Fruit fly (Drosophila melanogaster) whole organism, embryonic: ENCODE data around the gene Pgant7.

Experiments used
- Antp ChIP-seq: fragments of 200-800 bp; sonication (Bioruptor generic); optimal IDR thresholded peaks from 3 replicates; lab custom pipeline; 2016; ENCODE audit warnings: missing biosample characterization, missing genetic modification characterization
- Atf3 ChIP-seq: fragments of 200-800 bp; sonication (Bioruptor generic); optimal IDR thresholded peaks from 3 replicates; lab custom pipeline; 2016; ENCODE audit warnings: missing biosample characterization, missing genetic modification characterization
- Atf6 ChIP-seq: fragments of 200-800 bp; sonication (Bioruptor generic); IDR thresholded peaks from 2 replicates; pipeline ENCODE4 v1.3.6; 2022; ENCODE audit warnings: missing biosample characterization, missing genetic modification characterization
- CG10147 ChIP-seq: fragments of 200-800 bp; sonication (Bioruptor generic); optimal IDR thresholded peaks from 2 replicates; lab custom pipeline; 2019; ENCODE audit warnings: missing biosample characterization, mild to moderate bottlenecking, missing genetic modification characterization, moderate library complexity
- CG10267 ChIP-seq: fragments of 200-800 bp; sonication (Bioruptor generic); optimal IDR thresholded peaks from 2 replicates; lab custom pipeline; 2018; ENCODE audit warnings: missing biosample characterization, mild to moderate bottlenecking, missing genetic modification characterization, moderate library complexity
- CG11504 ChIP-seq: fragments of 200-800 bp; sonication (Bioruptor generic); optimal IDR thresholded peaks from 3 replicates; lab custom pipeline; 2019; ENCODE audit warnings: missing biosample characterization, mild to moderate bottlenecking, missing genetic modification characterization, moderate library complexity
- CG11695 ChIP-seq: fragments of 200-800 bp; sonication (Bioruptor generic); IDR thresholded peaks from 3 replicates; pipeline ENCODE4 v1.3.6; 2022; ENCODE audit warnings: missing biosample characterization, missing genetic modification characterization
- CG11696 ChIP-seq: fragments of 200-800 bp; sonication (Bioruptor generic); IDR thresholded peaks from 2 replicates; pipeline ENCODE4 v1.3.6; 2022; ENCODE audit warnings: missing biosample characterization, missing genetic modification characterization
- CG12071 ChIP-seq: fragments of 200-800 bp; sonication (Bioruptor generic); optimal IDR thresholded peaks from 3 replicates; lab custom pipeline; 2018; ENCODE audit warnings: missing biosample characterization, mild to moderate bottlenecking, missing genetic modification characterization
- CG13894 ChIP-seq: fragments of 200-800 bp; sonication (Bioruptor generic); optimal IDR thresholded peaks from 3 replicates; lab custom pipeline; 2018; ENCODE audit warnings: missing biosample characterization, mild to moderate bottlenecking, missing genetic modification characterization, moderate library complexity
- CG14014 ChIP-seq: fragments of 200-800 bp; sonication (Bioruptor generic); IDR thresholded peaks from 2 replicates; pipeline ENCODE4 v1.3.6; 2022; ENCODE audit warnings: missing biosample characterization, missing genetic modification characterization
- CG15011 ChIP-seq: fragments of 200-800 bp; sonication (Bioruptor generic); optimal IDR thresholded peaks from 3 replicates; lab custom pipeline; 2018; ENCODE audit warnings: missing biosample characterization, mild to moderate bottlenecking, missing genetic modification characterization
- CG15514 ChIP-seq: fragments of 200-800 bp; sonication (Bioruptor generic); optimal IDR thresholded peaks from 3 replicates; lab custom pipeline; 2017; ENCODE audit warnings: missing biosample characterization, missing genetic modification characterization, mild to moderate bottlenecking, moderate library complexity, missing genetic modification reagents
- CG16813 ChIP-seq: fragments of 200-800 bp; sonication (Bioruptor generic); IDR thresholded peaks from 3 replicates; pipeline ENCODE4 v1.3.6; 2022; ENCODE audit warnings: missing biosample characterization, missing genetic modification characterization; ENCODE audit not compliant: partially characterized antibody
- CG17568 ChIP-seq: fragments of 200-800 bp; sonication (Bioruptor generic); optimal IDR thresholded peaks from 2 replicates; lab custom pipeline; 2018; ENCODE audit warnings: missing biosample characterization, mild to moderate bottlenecking, missing genetic modification characterization, moderate library complexity
- CG2202 ChIP-seq: fragments of 200-800 bp; sonication (Bioruptor generic); optimal IDR thresholded peaks from 2 replicates; lab custom pipeline; 2018; ENCODE audit warnings: missing biosample characterization, mild to moderate bottlenecking, missing genetic modification characterization
- CG32532 ChIP-seq: fragments of 200-800 bp; sonication (Bioruptor generic); IDR thresholded peaks from 2 replicates; pipeline ENCODE4 v1.3.6; 2022; ENCODE audit warnings: missing biosample characterization, missing genetic modification characterization
- CG43689 ChIP-seq: fragments of 200-800 bp; sonication (Bioruptor generic); IDR thresholded peaks from 2 replicates; pipeline ENCODE4 v1.3.6; 2022; ENCODE audit warnings: missing biosample characterization, missing genetic modification characterization
- CG4404 ChIP-seq: fragments of 200-800 bp; sonication (Bioruptor generic); IDR thresholded peaks from 2 replicates; pipeline ENCODE4 v1.3.6; 2022; ENCODE audit warnings: missing biosample characterization, missing genetic modification characterization
- CG6272 ChIP-seq: fragments of 200-800 bp; sonication (Bioruptor generic); IDR thresholded peaks from 2 replicates; pipeline ENCODE4 v1.3.6; 2022; ENCODE audit warnings: missing biosample characterization, missing genetic modification characterization
- CG9797 ChIP-seq: fragments of 200-800 bp; sonication (Bioruptor generic); optimal IDR thresholded peaks from 3 replicates; lab custom pipeline; 2018; ENCODE audit warnings: missing biosample characterization, mild to moderate bottlenecking, missing genetic modification characterization
- CG9876 ChIP-seq: fragments of 200-800 bp; sonication (Bioruptor generic); optimal IDR thresholded peaks from 2 replicates; lab custom pipeline; 2016; ENCODE audit warnings: missing biosample characterization, missing genetic modification characterization
- CHES-1-like ChIP-seq: fragments of 200-800 bp; sonication (Bioruptor generic); optimal IDR thresholded peaks from 2 replicates; lab custom pipeline; 2016; ENCODE audit warnings: missing biosample characterization, missing genetic modification characterization
- Dek ChIP-seq: fragments of 200-800 bp; sonication (Bioruptor generic); optimal IDR thresholded peaks from 3 replicates; lab custom pipeline; 2019; ENCODE audit warnings: missing biosample characterization, mild to moderate bottlenecking, missing genetic modification characterization, moderate library complexity
- Dip3 ChIP-seq: fragments of 200-800 bp; sonication (Bioruptor generic); optimal IDR thresholded peaks from 3 replicates; lab custom pipeline; 2016; ENCODE audit warnings: missing biosample characterization, missing genetic modification characterization
- E2f1 ChIP-seq: fragments of 200-800 bp; sonication (Bioruptor generic); IDR thresholded peaks from 2 replicates; pipeline ENCODE4 v1.3.6; 2022; ENCODE audit warnings: missing biosample characterization, missing genetic modification characterization
- GATAe ChIP-seq: fragments of 200-800 bp; sonication (Bioruptor generic); conservative IDR thresholded peaks from 2 replicates; pipeline ENCODE4 v1.3.6; 2022; ENCODE audit warnings: missing biosample characterization, missing genetic modification characterization
- Med ChIP-seq: fragments of 200-800 bp; sonication (Bioruptor generic); peaks from one replicate; lab custom pipeline; 2016; ENCODE audit warnings: missing biosample characterization, missing genetic modification characterization, mild to moderate bottlenecking, inconsistent platforms, moderate library complexity
- Meics ChIP-seq: fragments of 200-800 bp; sonication (Bioruptor generic); optimal IDR thresholded peaks from 2 replicates; lab custom pipeline; 2017; ENCODE audit warnings: missing biosample characterization, mild to moderate bottlenecking, missing genetic modification characterization
- NC2α ChIP-seq: fragments of 200-800 bp; sonication (Bioruptor generic); optimal IDR thresholded peaks from 2 replicates; lab custom pipeline; 2016; ENCODE audit warnings: missing biosample characterization, missing genetic modification characterization
- Nf-YA ChIP-seq: fragments of 200-800 bp; sonication (Bioruptor generic); IDR thresholded peaks from 2 replicates; pipeline ENCODE4 v1.3.6; 2022; ENCODE audit warnings: missing biosample characterization, missing genetic modification characterization
- Opbp ChIP-seq: fragments of 200-800 bp; sonication (Bioruptor generic); IDR thresholded peaks from 3 replicates; pipeline ENCODE4 v1.3.6; 2022; ENCODE audit warnings: missing biosample characterization, missing genetic modification characterization; ENCODE audit not compliant: partially characterized antibody
- Ptx1 ChIP-seq: fragments of 200-800 bp; sonication (Bioruptor generic); IDR thresholded peaks from 2 replicates; pipeline ENCODE4 v1.3.6; 2022; ENCODE audit warnings: missing biosample characterization, missing genetic modification characterization
- Sry-δ ChIP-seq: fragments of 200-800 bp; sonication (Bioruptor generic); optimal IDR thresholded peaks from 2 replicates; lab custom pipeline; 2016; ENCODE audit warnings: missing biosample characterization, missing genetic modification characterization
- ab ChIP-seq: fragments of 200-800 bp; sonication (Bioruptor generic); optimal IDR thresholded peaks from 2 replicates; lab custom pipeline; 2016; ENCODE audit warnings: missing biosample characterization, missing genetic modification characterization
- ara ChIP-seq: fragments of 200-800 bp; sonication (Bioruptor generic); IDR thresholded peaks from 2 replicates; pipeline ENCODE4 v1.3.6; 2022; ENCODE audit warnings: missing biosample characterization, missing genetic modification characterization
- crol ChIP-seq: fragments of 200-800 bp; sonication (Bioruptor generic); IDR thresholded peaks from 2 replicates; pipeline ENCODE4 v1.3.6; 2022; ENCODE audit warnings: missing biosample characterization, missing genetic modification characterization
- dpn ChIP-seq, 2 experiments: fragments of 200-800 bp; sonication (Bioruptor generic); optimal IDR thresholded peaks; 3 replicates each; lab custom pipeline; 2016; ENCODE audit warnings: missing biosample characterization in 2 of 2, missing genetic modification characterization in 2 of 2
- grau ChIP-seq: fragments of 200-800 bp; optimal IDR thresholded peaks from 3 replicates; lab custom pipeline; 2019; ENCODE audit warnings: missing biosample characterization, mild to moderate bottlenecking, missing genetic modification characterization, moderate library complexity
- grn ChIP-seq: fragments of 200-800 bp; sonication (Bioruptor generic); optimal IDR thresholded peaks from 3 replicates; lab custom pipeline; 2017; ENCODE audit warnings: missing biosample characterization, missing genetic modification characterization
- gro ChIP-seq: fragments of 200-800 bp; sonication (Bioruptor generic); optimal IDR thresholded peaks from 2 replicates; lab custom pipeline; 2016; ENCODE audit warnings: missing biosample characterization, missing genetic modification characterization
- gsb ChIP-seq: fragments of 200-800 bp; sonication (Bioruptor generic); IDR thresholded peaks from 2 replicates; pipeline ENCODE4 v1.3.6; 2022; ENCODE audit warnings: missing biosample characterization, missing genetic modification characterization
- hth ChIP-seq: fragments of >200 bp; optimal IDR thresholded peaks from 2 replicates; lab custom pipeline; 2017; ENCODE audit warnings: inconsistent platforms
- lola ChIP-seq, 3 experiments: fragments of >200 bp in 2 of 3; fragments of 200-800 bp in 1 of 3; sonication (Bioruptor generic) in 1 of 3; optimal IDR thresholded peaks; 2 replicates each; lab custom pipeline; 2017 to 2019; ENCODE audit warnings: missing biosample characterization in 3 of 3, missing genetic modification characterization in 3 of 3, mild to moderate bottlenecking in 1 of 3, moderate library complexity in 1 of 3
- pfk ChIP-seq: fragments of 200-800 bp; sonication (Bioruptor generic); optimal IDR thresholded peaks from 2 replicates; lab custom pipeline; 2018; ENCODE audit warnings: missing biosample characterization, mild to moderate bottlenecking, missing genetic modification characterization, moderate library complexity
- pho ChIP-seq: fragments of 200-800 bp; sonication (Bioruptor generic); optimal IDR thresholded peaks from 2 replicates; lab custom pipeline; 2016; ENCODE audit warnings: missing biosample characterization, missing genetic modification characterization
- pita ChIP-seq: fragments of 200-800 bp; sonication (Bioruptor generic); optimal IDR thresholded peaks from 2 replicates; lab custom pipeline; 2017; ENCODE audit warnings: missing biosample characterization, mild to moderate bottlenecking, missing genetic modification characterization
- scrt ChIP-seq: fragments of 200-800 bp; sonication (Bioruptor generic); optimal IDR thresholded peaks from 2 replicates; lab custom pipeline; 2018; ENCODE audit warnings: missing biosample characterization, mild to moderate bottlenecking, missing genetic modification characterization, moderate library complexity
- slbo ChIP-seq: fragments of 200-800 bp; sonication (Bioruptor generic); IDR thresholded peaks from 2 replicates; pipeline ENCODE4 v1.3.6; 2022; ENCODE audit warnings: missing biosample characterization, missing genetic modification characterization
- slou ChIP-seq: fragments of 200-800 bp; sonication (Bioruptor generic); optimal IDR thresholded peaks from 3 replicates; lab custom pipeline; 2016; ENCODE audit warnings: missing biosample characterization, missing genetic modification characterization
- tin ChIP-seq: fragments of 200-800 bp; sonication (Bioruptor generic); optimal IDR thresholded peaks from 3 replicates; lab custom pipeline; 2016; ENCODE audit warnings: missing biosample characterization, missing genetic modification characterization

Gene Pgant7

DNA sequence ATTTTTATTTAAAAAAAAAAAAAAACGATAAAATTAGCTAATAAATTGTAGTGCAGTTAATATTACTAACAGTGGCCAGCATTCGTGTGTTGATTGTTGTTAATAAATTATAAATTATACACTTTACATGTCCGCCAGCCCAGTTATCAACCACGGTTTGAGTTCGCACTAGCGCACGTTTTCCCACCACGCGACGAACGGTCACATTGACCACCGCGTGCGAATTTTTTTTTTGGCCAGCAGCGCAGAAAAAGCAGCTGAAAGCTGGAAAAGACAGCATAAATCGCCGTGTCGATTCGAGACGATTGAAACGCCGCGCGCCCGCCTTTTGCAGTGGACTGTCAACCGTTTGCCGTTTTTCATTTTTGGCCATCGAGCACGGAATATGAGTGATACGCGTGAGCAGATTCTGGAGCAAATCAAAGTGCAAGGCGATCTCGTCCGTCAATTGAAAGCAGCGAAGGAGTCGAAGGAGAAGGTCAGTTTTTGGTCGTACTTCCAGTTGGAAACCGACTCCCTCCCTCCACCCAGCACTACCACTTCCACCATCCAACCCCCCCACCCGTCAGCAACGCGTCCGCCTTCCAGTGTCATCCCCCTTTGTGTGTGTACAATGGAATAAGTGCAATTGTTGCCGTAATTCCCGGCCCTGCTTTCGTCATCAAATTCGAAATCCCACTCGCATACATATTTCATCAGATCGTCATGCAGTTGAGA, 15.6 kb upstream of the Pgant7 start, which contains the start of the genes Bx and HisRS (continued):
- TF ChIP-seq CG9876 (no peak), CG16813 (GFP tag; lab: Robert Waterston, UW) (peak; percentile 28; the same call in 1 of the 3 replicates), NC2α (GFP tag; lab: Kevin White, UChicago) (no peak), CG11695 (GFP tag; lab: Robert Waterston, UW) (no peak), Antp (GFP tag; lab: Kevin White, UChicago) (no peak), CG11696 (GFP tag; lab: Robert Waterston, UW) (no peak), GATAe (no peak), CG43689 (GFP tag; lab: Robert Waterston, UW) (no peak), Med (GFP tag; lab: Kevin White, UChicago) (peak; percentile 83), CG15514 (GFP tag; lab: Kevin White, UChicago) (peak; percentile 42), pita (peak; percentile 77), lola (GFP tag; optimal IDR thresholded peaks at IDR 0.05; lab: Kevin White, UChicago) (no peak), Dek (tag; lab: Kevin White, UChicago) (peak; percentile 14), CG10147 (no peak), CG2202 (no peak), Atf6 (GFP tag; lab: Robert Waterston, UW) (no peak), CG15011 (no peak), CG12071 (GFP tag; lab: Kevin White, UChicago) (no peak), slbo (0 out of 2 replicates have a peak, but pooled peaks have one; percentile 13), CG11504 (tag; lab: Kevin White, UChicago) (peak; percentile 52), Atf3 (GFP tag; lab: Kevin White, UChicago) (no peak), CHES-1-like (no peak), hth (lab: Kevin White, UChicago) (no peak), Nf-YA (GFP tag; lab: Robert Waterston, UW) (no peak), ab (no peak), Ptx1 (GFP tag; lab: Robert Waterston, UW) (0 out of 2 replicates have a peak, but pooled peaks have one; percentile 6), tin (no peak), CG10267 (no peak), crol (GFP tag; lab: Robert Waterston, UW) (peak; percentile 82), scrt (no peak), gro (GFP tag; lab: Kevin White, UChicago) (peak; percentile 37), Meics (no peak), E2f1 (GFP tag; lab: Robert Waterston, UW) (no peak), ara (GFP tag; lab: Robert Waterston, UW) (no peak), Dip3 (GFP tag; lab: Kevin White, UChicago) (no peak), slou (GFP tag; lab: Kevin White, UChicago) (no peak), CG9797 (peak; percentile 77), dpn (GFP tag; optimal IDR thresholded peaks at IDR 0.05; lab: Kevin White, UChicago) (no peak), grn (GFP tag; lab: Kevin White, UChicago) (no peak), pfk (GFP tag; lab: Kevin White, UChicago) (peak; percentile 6), CG17568 (GFP tag; lab: Kevin White, UChicago) (no peak), CG32532 (no peak), Opbp (GFP tag; lab: Robert Waterston, UW) (peak; percentile 64; the same call in 2 of the 3 replicates), grau (tag; lab: Kevin White, UChicago) (no peak), pho (GFP tag; lab: Kevin White, UChicago) (no peak), Sry-δ (GFP tag; lab: Kevin White, UChicago) (peak; percentile 26), gsb (no peak), CG13894 (tag; lab: Kevin White, UChicago) (peak; percentile 2), CG6272 (GFP tag; lab: Robert Waterston, UW) (no peak), CG14014 (GFP tag; lab: Robert Waterston, UW) (no peak), CG4404 (GFP tag; lab: Robert Waterston, UW) (no peak)
